Fruit fly (Drosophila melanogaster) whole organism, pupa: ENCODE data around the gene Nep5.

Source experiments
- CG10348 ChIP-seq: fragments of 200-800 bp; sonication (Bioruptor generic); IDR thresholded peaks from 2 replicates; pipeline ENCODE4 v1.3.6; 2022; ENCODE audit warnings: missing biosample characterization, missing genetic modification characterization
- CG12605 ChIP-seq: fragments of 200-800 bp; sonication (Bioruptor generic); IDR thresholded peaks from 2 replicates; pipeline ENCODE4 v1.3.6; 2022; ENCODE audit warnings: missing biosample characterization, missing genetic modification characterization
- CG13204 ChIP-seq: fragments of 200-800 bp; sonication (Bioruptor generic); optimal IDR thresholded peaks from 2 replicates; lab custom pipeline; 2018; ENCODE audit warnings: missing biosample characterization, mild to moderate bottlenecking, missing genetic modification characterization, moderate library complexity
- CG14655 ChIP-seq: fragments of 200-800 bp; sonication (Bioruptor generic); optimal IDR thresholded peaks from 3 replicates; lab custom pipeline; 2017; ENCODE audit warnings: mild to moderate bottlenecking, missing biosample characterization, missing genetic modification reagents, missing genetic modification characterization
- CG15710 ChIP-seq: fragments of 200-800 bp; sonication (Bioruptor generic); optimal IDR thresholded peaks from 2 replicates; lab custom pipeline; 2018; ENCODE audit warnings: missing biosample characterization, mild to moderate bottlenecking, missing genetic modification characterization, moderate library complexity
- CG17806 ChIP-seq: fragments of 200-800 bp; sonication (Bioruptor generic); optimal IDR thresholded peaks from 2 replicates; lab custom pipeline; 2018; ENCODE audit warnings: missing biosample characterization, mild to moderate bottlenecking, missing genetic modification characterization, moderate library complexity
- CG32121 ChIP-seq: fragments of 200-800 bp; sonication (Bioruptor generic); IDR thresholded peaks from 2 replicates; pipeline ENCODE4 v1.3.6; 2022; ENCODE audit warnings: missing biosample characterization, missing genetic modification characterization
- CG34367 ChIP-seq: fragments of 200-800 bp; sonication (Bioruptor generic); optimal IDR thresholded peaks from 2 replicates; lab custom pipeline; 2018; ENCODE audit warnings: missing biosample characterization, mild to moderate bottlenecking, missing genetic modification characterization
- CG4496 ChIP-seq: fragments of 200-800 bp; sonication (Bioruptor generic); IDR thresholded peaks from 3 replicates; pipeline ENCODE4 v1.3.6; 2022; ENCODE audit warnings: missing biosample characterization, missing genetic modification characterization
- CG8159 ChIP-seq: fragments of 200-800 bp; sonication (Bioruptor generic); optimal IDR thresholded peaks from 3 replicates; lab custom pipeline; 2018; ENCODE audit warnings: missing biosample characterization, mild to moderate bottlenecking, missing genetic modification characterization, moderate library complexity
- CG8301 ChIP-seq: fragments of 200-800 bp; sonication (Bioruptor generic); optimal IDR thresholded peaks from 2 replicates; lab custom pipeline; 2018; ENCODE audit warnings: missing biosample characterization, mild to moderate bottlenecking, missing genetic modification characterization
- CG9948 ChIP-seq: fragments of 200-800 bp; sonication (Bioruptor generic); optimal IDR thresholded peaks from 2 replicates; lab custom pipeline; 2018; ENCODE audit warnings: missing biosample characterization, mild to moderate bottlenecking, missing genetic modification characterization, moderate library complexity
- D1 ChIP-seq: fragments of 200-800 bp; sonication (Bioruptor generic); optimal IDR thresholded peaks from 2 replicates; lab custom pipeline; 2018; ENCODE audit warnings: missing biosample characterization, mild to moderate bottlenecking, missing genetic modification characterization, moderate library complexity
- EcR ChIP-seq: fragments of 200-800 bp; sonication (Bioruptor generic); optimal IDR thresholded peaks from 3 replicates; lab custom pipeline; 2019; ENCODE audit warnings: missing biosample characterization, missing genetic modification characterization, mild to moderate bottlenecking, moderate library complexity, missing genetic modification reagents
- Ets98B ChIP-seq: fragments of 200-800 bp; sonication (Bioruptor generic); IDR thresholded peaks from 2 replicates; pipeline ENCODE4 v1.3.6; 2022; ENCODE audit warnings: missing biosample characterization, missing genetic modification characterization
- Pif1A ChIP-seq: fragments of 200-800 bp; sonication (Bioruptor generic); optimal IDR thresholded peaks from 3 replicates; lab custom pipeline; 2016; ENCODE audit warnings: missing biosample characterization, missing genetic modification characterization
- Pif1B ChIP-seq: fragments of 200-800 bp; sonication (Bioruptor generic); optimal IDR thresholded peaks from 3 replicates; lab custom pipeline; 2016; ENCODE audit warnings: missing biosample characterization, missing genetic modification characterization
- Snoo ChIP-seq: fragments of 200-800 bp; sonication (Bioruptor generic); optimal IDR thresholded peaks from 3 replicates; lab custom pipeline; 2017; ENCODE audit warnings: missing biosample characterization, mild to moderate bottlenecking, missing genetic modification characterization, inconsistent platforms
- fd96Ca ChIP-seq: fragments of 200-800 bp; sonication (Bioruptor generic); IDR thresholded peaks from 3 replicates; pipeline ENCODE4 v1.3.6; 2022; ENCODE audit warnings: missing biosample characterization, missing genetic modification characterization
- gl ChIP-seq: fragments of 200-800 bp; sonication (Bioruptor generic); optimal IDR thresholded peaks from 2 replicates; lab custom pipeline; 2018; ENCODE audit warnings: missing biosample characterization, mild to moderate bottlenecking, missing genetic modification characterization
- rn ChIP-seq: fragments of 200-800 bp; sonication (Bioruptor generic); IDR thresholded peaks from 2 replicates; pipeline ENCODE4 v1.3.6; 2022; ENCODE audit warnings: missing biosample characterization, missing genetic modification characterization

Nep5 gene

DNA sequence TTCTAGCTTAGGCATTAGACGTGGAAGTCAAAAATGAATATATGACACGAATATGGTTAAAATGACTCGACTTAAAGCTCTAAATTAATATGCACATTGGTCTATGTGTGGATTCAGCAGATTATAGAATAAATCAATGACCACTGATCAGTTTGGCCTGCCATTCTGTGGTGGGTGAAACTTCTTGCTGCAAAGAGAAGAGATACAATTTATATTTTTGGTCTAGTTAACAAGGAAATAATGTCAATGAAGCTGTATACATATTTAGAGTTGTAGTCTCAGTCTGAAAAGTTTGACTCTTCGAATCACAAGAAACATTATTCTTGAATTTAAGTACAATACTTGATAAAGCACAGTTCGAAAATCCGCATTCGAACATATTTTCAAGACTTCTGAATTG is 1.1 kb upstream of the Nep5 start, which contains the start of gene CG43935:
CG43935 (plus strand) TSS at position 301 of the 400 bp plus-strand sequence.
- no peak for TF ChIP-seq Snoo

DNA sequence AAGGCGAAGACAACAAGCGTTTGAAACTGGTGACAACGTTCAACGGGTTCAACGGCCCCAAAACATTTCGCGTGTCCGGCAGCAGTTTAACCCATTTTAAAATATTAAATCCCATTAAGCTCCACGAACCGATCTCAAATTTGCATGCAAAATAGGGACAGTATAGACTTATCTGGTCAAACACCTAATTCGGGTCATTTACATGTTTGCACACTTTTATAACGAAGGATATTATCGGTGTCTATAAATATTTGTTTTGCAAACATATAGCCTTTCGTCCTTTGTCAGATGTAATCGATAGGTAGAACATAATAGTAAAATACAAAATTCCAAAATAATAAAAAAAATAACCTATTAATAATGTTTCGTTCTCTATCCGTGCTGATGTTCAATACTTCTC is 2.1 kb downstream of the Nep5 start, which contains the start of gene CG34292:
CG34292 (plus strand) TSS at position 301 of the 400 bp plus-strand sequence.
- TF ChIP-seq rn (GFP tag; lab: Robert Waterston, UW) (no peak), CG12605 (GFP tag; lab: Robert Waterston, UW) (no peak), gl (no peak), CG13204 (no peak), CG10348 (GFP tag; lab: Robert Waterston, UW) (no peak), Pif1B (GFP tag; lab: Kevin White, UChicago) (no peak), CG34367 (tag; lab: Kevin White, UChicago) (no peak), Snoo (no peak), CG17806 (tag; lab: Kevin White, UChicago) (no peak), CG32121 (no peak), CG8159 (tag; lab: Kevin White, UChicago) (no peak), CG4496 (GFP tag; lab: Robert Waterston, UW) (no peak), CG8301 (tag; lab: Kevin White, UChicago) (no peak), Pif1A (GFP tag; lab: Kevin White, UChicago) (no peak)

DNA sequence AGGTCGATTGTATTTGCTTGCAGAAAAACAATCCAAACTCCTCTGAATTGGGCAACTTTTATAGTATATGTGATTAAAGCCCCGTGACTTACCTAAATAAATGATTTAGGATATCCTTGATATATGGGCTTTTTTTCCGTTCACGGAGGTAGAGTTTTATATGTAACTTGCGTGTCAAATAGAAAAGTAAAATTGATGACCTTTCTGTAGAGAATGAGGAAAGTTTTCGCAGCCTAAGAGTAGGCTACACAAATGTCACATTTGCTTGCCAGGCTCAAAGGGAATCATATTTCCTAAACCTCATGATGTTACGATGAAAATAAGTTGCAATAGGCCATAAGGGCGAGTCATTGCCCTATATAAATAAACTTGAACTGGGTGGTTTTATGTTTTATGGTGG is 7.8 kb downstream of the Nep5 start:
- no peak for TF ChIP-seq fd96Ca
- TF ChIP-seq D1 (tag; lab: Kevin White, UChicago): no peak
- no peak for TF ChIP-seq CG34367 (tag; lab: Kevin White, UChicago)
- TF ChIP-seq EcR (GFP tag; lab: Kevin White, UChicago): no peak
- no peak for TF ChIP-seq CG32121
- no peak for TF ChIP-seq Pif1B (GFP tag; lab: Kevin White, UChicago)
- TF ChIP-seq CG8301 (tag; lab: Kevin White, UChicago): no peak
- TF ChIP-seq gl: no peak
- no peak for TF ChIP-seq Ets98B (GFP tag; lab: Robert Waterston, UW)
- TF ChIP-seq CG10348 (GFP tag; lab: Robert Waterston, UW): no peak
- no peak for TF ChIP-seq CG14655 (GFP tag; lab: Kevin White, UChicago)
- no peak for TF ChIP-seq rn (GFP tag; lab: Robert Waterston, UW)
- no peak for TF ChIP-seq CG8159 (tag; lab: Kevin White, UChicago)
- TF ChIP-seq CG4496 (GFP tag; lab: Robert Waterston, UW): no peak
- no peak for TF ChIP-seq CG17806 (tag; lab: Kevin White, UChicago)
- no peak for TF ChIP-seq CG12605 (GFP tag; lab: Robert Waterston, UW)

DNA sequence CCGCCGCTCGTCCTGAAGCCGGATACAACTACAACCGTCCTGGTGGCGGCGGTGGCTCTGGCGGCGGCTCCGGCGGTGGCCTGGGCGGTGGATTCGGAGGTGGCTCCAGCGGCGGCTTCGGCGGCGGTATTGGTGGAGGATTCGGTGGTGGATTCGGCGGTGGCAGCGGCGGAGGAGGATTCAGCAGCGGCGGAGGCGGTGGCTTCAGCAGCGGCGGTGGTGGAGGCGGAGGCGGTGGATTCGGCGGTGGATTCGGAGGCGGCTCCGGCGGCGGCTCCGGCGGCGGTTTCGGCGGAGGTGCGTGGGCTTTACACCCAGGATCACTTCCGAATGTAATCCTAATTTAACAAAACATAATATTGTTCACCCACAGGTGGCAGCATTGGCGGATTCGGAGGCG is 14.4 kb downstream of the Nep5 start:
- TF ChIP-seq D1 (tag; lab: Kevin White, UChicago) (no peak), CG12605 (GFP tag; lab: Robert Waterston, UW) (no peak), Pif1B (GFP tag; lab: Kevin White, UChicago) (no peak), Ets98B (GFP tag; lab: Robert Waterston, UW) (no peak), EcR (GFP tag; lab: Kevin White, UChicago) (no peak), CG15710 (no peak), fd96Ca (no peak), CG13204 (no peak), CG9948 (no peak), CG32121 (no peak), CG34367 (tag; lab: Kevin White, UChicago) (no peak), CG4496 (GFP tag; lab: Robert Waterston, UW) (no peak), Snoo (no peak), CG10348 (GFP tag; lab: Robert Waterston, UW) (no peak)

DNA sequence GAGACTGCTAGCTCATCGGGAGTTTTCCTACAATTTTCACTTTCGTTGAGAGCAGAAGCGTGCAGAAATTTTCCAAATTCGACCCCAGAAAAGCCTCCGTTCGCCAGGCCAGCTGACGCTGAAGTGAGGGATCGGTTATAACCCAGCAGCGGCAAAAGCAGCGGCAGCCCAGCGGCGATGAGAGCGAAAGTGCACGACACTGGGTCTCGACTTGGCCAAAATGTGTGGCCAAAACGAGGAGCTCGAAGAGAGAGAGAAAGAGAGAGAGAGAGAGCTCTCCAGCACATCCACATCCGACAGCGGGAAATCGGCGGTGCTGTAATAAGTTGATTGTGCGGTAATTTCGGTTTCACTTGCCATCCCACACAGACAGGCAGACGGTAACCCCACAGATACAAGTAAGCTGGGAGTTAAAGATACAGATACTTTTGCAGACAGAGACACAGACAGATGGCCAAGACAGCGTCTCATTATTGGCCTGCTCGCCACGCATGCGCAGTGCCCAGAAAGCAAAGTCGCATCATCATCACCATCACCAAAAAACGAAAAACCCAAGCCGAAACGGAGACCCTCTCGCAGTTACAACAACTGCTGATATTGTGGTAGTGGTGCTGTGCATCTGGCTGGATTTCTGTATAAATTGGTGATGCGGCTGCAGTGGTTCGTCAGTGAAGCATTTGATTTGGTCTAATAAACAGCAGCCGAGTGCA is 15.3 kb downstream of the Nep5 start, which contains the start of gene TwdlT:
TwdlT (plus strand) TSS at position 660 of the 710 bp plus-strand sequence.
- TF ChIP-seq Snoo: peak; percentile 0
- no peak for TF ChIP-seq Ets98B (GFP tag; lab: Robert Waterston, UW)

DNA sequence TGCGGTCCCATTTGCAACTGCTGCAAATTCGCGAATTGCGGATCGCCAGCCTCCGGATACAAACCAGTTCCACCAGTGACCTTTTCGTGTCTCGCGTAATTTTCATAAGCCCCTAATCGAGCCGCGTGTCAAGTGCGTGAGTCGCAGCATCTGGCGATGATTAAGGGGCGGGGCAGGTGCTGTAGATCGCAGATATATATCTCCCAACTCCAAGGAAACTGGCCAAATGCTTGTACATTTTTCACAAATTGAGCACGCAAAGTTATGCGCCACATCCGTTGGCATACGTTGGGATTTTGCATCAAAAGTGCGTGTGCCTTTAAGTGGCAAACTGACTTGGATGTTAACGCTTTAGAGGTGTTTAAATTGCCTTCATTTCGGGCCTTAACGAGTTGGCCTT is 24.0 kb downstream of the Nep5 start:
- no peak for TF ChIP-seq CG15710
- TF ChIP-seq rn (GFP tag; lab: Robert Waterston, UW): no peak
- TF ChIP-seq Pif1B (GFP tag; lab: Kevin White, UChicago): no peak
- no peak for TF ChIP-seq Snoo

DNA sequence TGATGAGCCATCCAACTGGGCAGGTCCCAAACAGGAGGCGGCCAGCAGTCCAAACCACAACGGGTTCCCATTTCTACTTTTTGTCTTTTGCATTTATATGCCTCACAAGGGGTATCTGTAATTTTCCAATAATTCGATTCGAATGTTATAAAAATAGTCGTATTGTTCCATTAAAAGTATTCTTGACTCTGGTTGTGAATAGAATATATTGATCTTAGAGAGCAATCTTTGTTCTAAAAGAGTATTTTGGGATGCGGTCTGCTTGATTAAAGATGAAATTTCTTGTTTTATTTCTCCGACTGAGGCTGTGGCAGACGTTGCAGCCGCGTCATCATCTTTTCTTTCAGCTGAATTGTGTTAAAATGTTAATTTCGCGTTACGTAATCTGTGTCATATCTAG is 30.1 kb downstream of the Nep5 start:
- TF ChIP-seq CG8301 (tag; lab: Kevin White, UChicago) (peak; percentile 55), CG17806 (tag; lab: Kevin White, UChicago) (no peak), CG32121 (no peak), Ets98B (GFP tag; lab: Robert Waterston, UW) (0 out of 2 replicates have a peak, but pooled peaks have one; percentile 22), CG14655 (GFP tag; lab: Kevin White, UChicago) (peak; percentile 50), CG8159 (tag; lab: Kevin White, UChicago) (no peak), CG10348 (GFP tag; lab: Robert Waterston, UW) (no peak), CG4496 (GFP tag; lab: Robert Waterston, UW) (0 out of 3 replicates have a peak, but pooled peaks have one; percentile 17), Snoo (no peak)
